Worm (Caenorhabditis elegans) whole organism, early embryonic: ENCODE measurements around the gene M88.3.

Source experiments
- B0310.2 ChIP-seq: sonication (generic microtip); optimal IDR thresholded peaks from 2 replicates; lab custom pipeline; 2016; ENCODE audit warnings: mild to moderate bottlenecking, missing genetic modification characterization, missing compliant biosample characterization
- F13C5.2 ChIP-seq: sonication (generic microtip); optimal IDR thresholded peaks from 2 replicates; lab custom pipeline; 2017; ENCODE audit warnings: mild to moderate bottlenecking, missing genetic modification characterization, inconsistent platforms, missing compliant biosample characterization
- aly-1 ChIP-seq: sonication (generic microtip); optimal IDR thresholded peaks from 2 replicates; lab custom pipeline; 2016; ENCODE audit warnings: missing genetic modification characterization, missing compliant biosample characterization
- ama-1 ChIP-seq: fragments of 150-350 bp; optimal IDR thresholded peaks from 2 replicates; lab custom pipeline; 2014
- ceh-13 ChIP-seq: fragments of 200-800 bp; sonication (Bioruptor generic); optimal IDR thresholded peaks from 2 replicates; lab custom pipeline; 2018; ENCODE audit warnings: mild to moderate bottlenecking, missing genetic modification characterization, missing compliant biosample characterization
- ceh-36 ChIP-seq: sonication (generic microtip); optimal IDR thresholded peaks from 2 replicates; lab custom pipeline; 2016; ENCODE audit warnings: missing genetic modification characterization, inconsistent platforms, missing compliant biosample characterization
- ets-7 ChIP-seq: sonication (generic microtip); optimal IDR thresholded peaks from 2 replicates; lab custom pipeline; 2016; ENCODE audit warnings: missing genotype, missing genetic modification characterization, missing compliant biosample characterization
- flt-1 ChIP-seq: fragments of 200-800 bp; sonication (Bioruptor generic); IDR thresholded peaks from 2 replicates; pipeline ENCODE4 v1.3.6; 2022; ENCODE audit warnings: missing genetic modification characterization, missing compliant biosample characterization
- hmbx-1 ChIP-seq: sonication (generic microtip); optimal IDR thresholded peaks from 2 replicates; lab custom pipeline; 2016; ENCODE audit warnings: mild to moderate bottlenecking, missing genetic modification characterization, missing compliant biosample characterization
- hmg-4 ChIP-seq: fragments of 200-800 bp; sonication (Bioruptor generic); optimal IDR thresholded peaks from 2 replicates; lab custom pipeline; 2018; ENCODE audit warnings: mild to moderate bottlenecking, missing genetic modification characterization, missing compliant biosample characterization
- hnd-1 ChIP-seq: sonication (generic microtip); optimal IDR thresholded peaks from 2 replicates; lab custom pipeline; 2016; ENCODE audit warnings: missing genetic modification characterization, missing compliant biosample characterization
- pes-1 ChIP-seq: fragments of 200-800 bp; sonication (Bioruptor generic); IDR thresholded peaks from 2 replicates; pipeline ENCODE4 v1.3.6; 2022; ENCODE audit warnings: missing genetic modification reagents, missing genetic modification characterization, missing compliant biosample characterization
- scrt-1 ChIP-seq: fragments of 200-800 bp; sonication (Bioruptor generic); IDR thresholded peaks from 2 replicates; pipeline ENCODE4 v1.3.6; 2022; ENCODE audit warnings: missing genetic modification characterization, missing compliant biosample characterization
- sea-1 ChIP-seq: fragments of 200-800 bp; sonication (Bioruptor generic); conservative IDR thresholded peaks from 2 replicates; pipeline ENCODE4 v1.3.6; 2022; ENCODE audit warnings: missing genetic modification characterization, missing compliant biosample characterization
- tbx-11 ChIP-seq: fragments of 200-800 bp; sonication (Bioruptor generic); IDR thresholded peaks from 2 replicates; pipeline ENCODE4 v1.3.6; 2022; ENCODE audit warnings: missing genetic modification characterization, missing compliant biosample characterization
- tbx-37 ChIP-seq: fragments of 200-800 bp; sonication (Bioruptor generic); conservative IDR thresholded peaks from 2 replicates; pipeline ENCODE4 v1.3.6; 2022; ENCODE audit warnings: missing genetic modification reagents, missing genetic modification characterization, missing compliant biosample characterization
- tra-4 ChIP-seq: sonication (generic microtip); optimal IDR thresholded peaks from 2 replicates; lab custom pipeline; 2017; ENCODE audit warnings: missing genetic modification characterization, missing compliant biosample characterization

Gene M88.3

ce11 chrIII:4544959-4545358 lies at the start of gene M88.3:
M88.3 (minus strand) TSS chrIII:4545059.
- no peak for TF ChIP-seq B0310.2 (tag; lab: Kevin White, UChicago)
- TF ChIP-seq flt-1 (GFP tag; lab: Robert Waterston, UW), result no peak
- TF ChIP-seq hmg-4 (GFP tag; lab: Kevin White, UChicago), result no peak

ce11 chrIII:4594324-4594723 lies 49.5 kb upstream of the M88.3 start, which contains the start of gene apc-11:
apc-11 (minus strand) TSS chrIII:4594424.
- TF ChIP-seq ceh-13 (no peak), ama-1 (lab: Kevin White, UChicago) (no peak), F13C5.2 (no peak), hmg-4 (GFP tag; lab: Kevin White, UChicago) (no peak), B0310.2 (tag; lab: Kevin White, UChicago) (no peak), tbx-11 (GFP tag; lab: Robert Waterston, UW) (no peak), hmbx-1 (tag; lab: Kevin White, UChicago) (no peak), aly-1 (tag; lab: Kevin White, UChicago) (no peak), hnd-1 (no peak), ets-7 (no peak), flt-1 (GFP tag; lab: Robert Waterston, UW) (no peak)

ce11 chrIII:4593098-4593697 lies 48.3 kb upstream of the M88.3 start, which contains the start of gene erh-2:
erh-2 (plus strand) TSS chrIII:4593231.
- TF ChIP-seq ama-1 (lab: Kevin White, UChicago), result peak; percentile 67
- TF ChIP-seq tbx-11 (GFP tag; lab: Robert Waterston, UW), result no peak

ce11 chrIII:4587177-4587576 lies 42.3 kb upstream of the M88.3 start, which contains the start of the genes F35G12.7 and smc-4:
F35G12.7 (minus strand) TSS chrIII:4587330.
smc-4 (plus strand) TSS chrIII:4587501.
- no peak for TF ChIP-seq hmbx-1 (tag; lab: Kevin White, UChicago)
- no peak for TF ChIP-seq tra-4
- peak; percentile 43; the same call in 1 of the 2 replicates for TF ChIP-seq flt-1 (GFP tag; lab: Robert Waterston, UW)
- TF ChIP-seq F13C5.2, result peak; percentile 40
- TF ChIP-seq hmg-4 (GFP tag; lab: Kevin White, UChicago), result peak; percentile 26
- 0 out of 2 replicates have a peak, but pooled peaks have one; percentile 60 for TF ChIP-seq scrt-1 (GFP tag; lab: Robert Waterston, UW)

- TF ChIP-seq hmg-4 (GFP tag; lab: Kevin White, UChicago) (no peak), ets-7 (no peak), tbx-37 (GFP tag; lab: Robert Waterston, UW) (no peak), aly-1 (tag; lab: Kevin White, UChicago) (no peak), sea-1 (no peak), B0310.2 (tag; lab: Kevin White, UChicago) (no peak), ama-1 (lab: Kevin White, UChicago) (no peak), ceh-36 (tag; lab: Kevin White, UChicago) (no peak), ceh-13 (no peak), tbx-11 (GFP tag; lab: Robert Waterston, UW) (no peak), pes-1 (GFP tag; lab: Robert Waterston, UW) (no peak), flt-1 (GFP tag; lab: Robert Waterston, UW) (no peak), hnd-1 (no peak), tra-4 (no peak)
These were observed 39.3 kb upstream of the M88.3 start, which contains the start of gene F35G12.5 for ce11 chrIII:4584068-4584566. F35G12.5 (plus strand) TSS chrIII:4584118.

- TF ChIP-seq ceh-36 (tag; lab: Kevin White, UChicago) (no peak), tbx-37 (GFP tag; lab: Robert Waterston, UW) (no peak), F13C5.2 (no peak)
These were observed 36.6 kb upstream of the M88.3 start, which contains the start of gene F35G12.12 for ce11 chrIII:4581495-4581894. F35G12.12 (plus strand) TSS chrIII:4581795.

- TF ChIP-seq tra-4 (no peak), flt-1 (GFP tag; lab: Robert Waterston, UW) (0 out of 2 replicates have a peak, but pooled peaks have one; percentile 16)
These were observed 33.6 kb upstream of the M88.3 start, which contains the start of the genes sel-5 and wdr-48 for ce11 chrIII:4578385-4578903. sel-5 (minus strand) TSS chrIII:4578437. wdr-48 (plus strand) TSS chrIII:4578853.

ce11 chrIII:4568455-4568854 lies 23.6 kb upstream of the M88.3 start, which contains the start of gene idhg-1:
idhg-1 (plus strand) TSS chrIII:4568797.
- TF ChIP-seq flt-1 (GFP tag; lab: Robert Waterston, UW) (peak; percentile 93), tbx-37 (GFP tag; lab: Robert Waterston, UW) (peak; percentile 94), ceh-13 (peak; percentile 98), F13C5.2 (peak; percentile 88), hmg-4 (GFP tag; lab: Kevin White, UChicago) (peak; percentile 97), ets-7 (peak; percentile 96), ama-1 (lab: Kevin White, UChicago) (no peak), pes-1 (GFP tag; lab: Robert Waterston, UW) (peak; percentile 97), hnd-1 (peak; percentile 87), scrt-1 (GFP tag; lab: Robert Waterston, UW) (peak; percentile 93), sea-1 (peak; percentile 98), B0310.2 (tag; lab: Kevin White, UChicago) (peak; percentile 91), ceh-36 (tag; lab: Kevin White, UChicago) (peak; percentile 92), tra-4 (peak; percentile 93), hmbx-1 (tag; lab: Kevin White, UChicago) (peak; percentile 85), tbx-11 (GFP tag; lab: Robert Waterston, UW) (peak; percentile 98), aly-1 (tag; lab: Kevin White, UChicago) (peak; percentile 94)
